Fruit fly (Drosophila melanogaster) whole organism, embryonic: ENCODE measurements around the gene CG13373.

Source experiments
- CG10274 ChIP-seq: fragments of 200-800 bp; sonication (Bioruptor generic); optimal IDR thresholded peaks from 3 replicates; lab custom pipeline; 2017; ENCODE audit warnings: missing biosample characterization, mild to moderate bottlenecking, missing genetic modification characterization
- CG10543 ChIP-seq: fragments of 200-800 bp; sonication (Bioruptor generic); optimal IDR thresholded peaks from 3 replicates; lab custom pipeline; 2017; ENCODE audit warnings: missing biosample characterization, mild to moderate bottlenecking, missing genetic modification characterization, moderate library complexity
- CG11696 ChIP-seq: fragments of 200-800 bp; sonication (Bioruptor generic); IDR thresholded peaks from 2 replicates; pipeline ENCODE4 v1.3.6; 2022; ENCODE audit warnings: missing biosample characterization, missing genetic modification characterization
- CG12769 ChIP-seq: fragments of 200-800 bp; sonication (Bioruptor generic); optimal IDR thresholded peaks from 2 replicates; lab custom pipeline; 2019; ENCODE audit warnings: missing biosample characterization, mild to moderate bottlenecking, missing genetic modification characterization, moderate library complexity
- CG13775 ChIP-seq: fragments of 200-800 bp; sonication (Bioruptor generic); optimal IDR thresholded peaks from 3 replicates; lab custom pipeline; 2017; ENCODE audit warnings: missing biosample characterization, mild to moderate bottlenecking, missing genetic modification characterization
- CG15514 ChIP-seq: fragments of 200-800 bp; sonication (Bioruptor generic); optimal IDR thresholded peaks from 3 replicates; lab custom pipeline; 2017; ENCODE audit warnings: missing biosample characterization, missing genetic modification characterization, mild to moderate bottlenecking, moderate library complexity, missing genetic modification reagents
- CG16813 ChIP-seq: fragments of 200-800 bp; sonication (Bioruptor generic); IDR thresholded peaks from 3 replicates; pipeline ENCODE4 v1.3.6; 2022; ENCODE audit warnings: missing biosample characterization, missing genetic modification characterization; ENCODE audit not compliant: partially characterized antibody
- CG17802 ChIP-seq: fragments of 200-800 bp; sonication (Bioruptor generic); optimal IDR thresholded peaks from 2 replicates; lab custom pipeline; 2018; ENCODE audit warnings: missing biosample characterization, mild to moderate bottlenecking, missing genetic modification characterization, moderate library complexity
- CG2202 ChIP-seq: fragments of 200-800 bp; sonication (Bioruptor generic); optimal IDR thresholded peaks from 2 replicates; lab custom pipeline; 2018; ENCODE audit warnings: missing biosample characterization, mild to moderate bottlenecking, missing genetic modification characterization
- CG6683 ChIP-seq: fragments of 200-800 bp; sonication (Bioruptor generic); optimal IDR thresholded peaks from 2 replicates; lab custom pipeline; 2017; ENCODE audit warnings: missing biosample characterization, mild to moderate bottlenecking, missing genetic modification characterization, missing genetic modification reagents
- CG7271 ChIP-seq: fragments of 200-800 bp; sonication (Bioruptor generic); optimal IDR thresholded peaks from 2 replicates; lab custom pipeline; 2018; ENCODE audit warnings: missing biosample characterization, mild to moderate bottlenecking, missing genetic modification characterization, moderate library complexity
- CG8290 ChIP-seq, 3 experiments: fragments of 200-800 bp; sonication (Bioruptor generic); optimal IDR thresholded peaks; 2 replicates each; lab custom pipeline; 2016 to 2019; ENCODE audit warnings: missing biosample characterization in 3 of 3, missing genetic modification characterization in 3 of 3, mild to moderate bottlenecking in 2 of 3, moderate library complexity in 1 of 3
- CG8924 ChIP-seq: fragments of 200-800 bp; optimal IDR thresholded peaks from 3 replicates; lab custom pipeline; 2019; ENCODE audit warnings: missing biosample characterization, mild to moderate bottlenecking, missing genetic modification characterization, moderate library complexity
- CG9437 ChIP-seq: fragments of 200-800 bp; sonication (Bioruptor generic); optimal IDR thresholded peaks from 2 replicates; lab custom pipeline; 2018; ENCODE audit warnings: missing biosample characterization, mild to moderate bottlenecking, missing genetic modification characterization
- CG9609 ChIP-seq: fragments of 200-800 bp; sonication (Bioruptor generic); optimal IDR thresholded peaks from 3 replicates; lab custom pipeline; 2016; ENCODE audit warnings: missing biosample characterization, missing genetic modification characterization
- Dref ChIP-seq: fragments of 200-800 bp; sonication (Bioruptor generic); IDR thresholded peaks from 2 replicates; pipeline ENCODE4 v1.3.6; 2022; ENCODE audit warnings: missing biosample characterization, missing genetic modification characterization
- Eip74EF ChIP-seq, 2 experiments: fragments of 200-800 bp in 1 of 2; fragments of >200 bp in 1 of 2; sonication (Bioruptor generic) in 1 of 2; optimal IDR thresholded peaks; 2 replicates each; lab custom pipeline; 2017 to 2019; ENCODE audit warnings: missing biosample characterization in 2 of 2, missing genetic modification characterization in 2 of 2, mild to moderate bottlenecking in 1 of 2, moderate library complexity in 1 of 2
- Fer1 ChIP-seq: fragments of 200-800 bp; sonication (Bioruptor generic); optimal IDR thresholded peaks from 2 replicates; lab custom pipeline; 2017; ENCODE audit warnings: missing biosample characterization, mild to moderate bottlenecking, missing genetic modification characterization
- HLH54F ChIP-seq: fragments of 200-800 bp; sonication (Bioruptor generic); optimal IDR thresholded peaks from 3 replicates; lab custom pipeline; 2016; ENCODE audit warnings: missing biosample characterization, missing genetic modification characterization
- Hand ChIP-seq: fragments of 200-800 bp; sonication (Bioruptor generic); optimal IDR thresholded peaks from 2 replicates; lab custom pipeline; 2017; ENCODE audit warnings: mild to moderate bottlenecking, missing biosample characterization, missing genetic modification reagents, missing genetic modification characterization
- HmgD ChIP-seq: fragments of 200-800 bp; sonication (Bioruptor generic); optimal IDR thresholded peaks from 3 replicates; lab custom pipeline; 2016; ENCODE audit warnings: missing biosample characterization, missing genetic modification characterization
- Lhr ChIP-seq: fragments of 200-800 bp; sonication (Bioruptor generic); optimal IDR thresholded peaks from 3 replicates; lab custom pipeline; 2017; ENCODE audit warnings: mild to moderate bottlenecking, missing biosample characterization, missing genetic modification reagents, missing genetic modification characterization
- Lpt ChIP-seq: fragments of >200 bp; optimal IDR thresholded peaks from 2 replicates; lab custom pipeline; 2018; ENCODE audit warnings: missing biosample characterization, missing genetic modification characterization
- Med ChIP-seq: fragments of 200-800 bp; sonication (Bioruptor generic); peaks from one replicate; lab custom pipeline; 2016; ENCODE audit warnings: missing biosample characterization, missing genetic modification characterization, mild to moderate bottlenecking, inconsistent platforms, moderate library complexity
- Meics ChIP-seq: fragments of 200-800 bp; sonication (Bioruptor generic); optimal IDR thresholded peaks from 2 replicates; lab custom pipeline; 2017; ENCODE audit warnings: missing biosample characterization, mild to moderate bottlenecking, missing genetic modification characterization
- Mrtf ChIP-seq: fragments of 200-800 bp; sonication (Bioruptor generic); IDR thresholded peaks from 3 replicates; pipeline ENCODE4 v1.3.6; 2022; ENCODE audit warnings: missing biosample characterization, missing genetic modification characterization
- Nf-YB ChIP-seq: fragments of 200-800 bp; sonication (Bioruptor generic); optimal IDR thresholded peaks from 3 replicates; lab custom pipeline; 2019; ENCODE audit warnings: missing biosample characterization, mild to moderate bottlenecking, missing genetic modification characterization, moderate library complexity
- PHDP ChIP-seq: fragments of 200-800 bp; sonication (Bioruptor generic); optimal IDR thresholded peaks from 3 replicates; lab custom pipeline; 2018; ENCODE audit warnings: missing biosample characterization, mild to moderate bottlenecking, missing genetic modification characterization, moderate library complexity
- Six4 ChIP-seq: fragments of 200-800 bp; sonication (Bioruptor generic); optimal IDR thresholded peaks from 2 replicates; lab custom pipeline; 2016; ENCODE audit warnings: missing biosample characterization, missing genetic modification characterization
- Taf1 ChIP-seq: fragments of 200-800 bp; sonication (Bioruptor generic); IDR thresholded peaks from 2 replicates; pipeline ENCODE4 v1.3.6; 2022; ENCODE audit warnings: missing biosample characterization, missing genetic modification characterization
- Vsx1 ChIP-seq: fragments of 200-800 bp; sonication (Bioruptor generic); optimal IDR thresholded peaks from 2 replicates; lab custom pipeline; 2017; ENCODE audit warnings: missing biosample characterization, mild to moderate bottlenecking, missing genetic modification characterization, missing genetic modification reagents
- chn ChIP-seq: fragments of 200-800 bp; sonication (Bioruptor generic); optimal IDR thresholded peaks from 2 replicates; lab custom pipeline; 2016; ENCODE audit warnings: missing biosample characterization, missing genetic modification characterization
- dysf ChIP-seq: fragments of 200-800 bp; sonication (Bioruptor generic); IDR thresholded peaks from 3 replicates; pipeline ENCODE4 v1.3.6; 2022; ENCODE audit warnings: missing biosample characterization, missing genetic modification characterization
- en ChIP-seq: fragments of 200-800 bp; sonication (Bioruptor generic); optimal IDR thresholded peaks from 2 replicates; lab custom pipeline; 2016; ENCODE audit warnings: missing biosample characterization, missing genetic modification characterization
- exex ChIP-seq: fragments of 200-800 bp; sonication (Bioruptor generic); optimal IDR thresholded peaks from 4 replicates; lab custom pipeline; 2018; ENCODE audit warnings: missing biosample characterization, mild to moderate bottlenecking, missing genetic modification characterization, moderate library complexity
- eyg ChIP-seq: fragments of 200-800 bp; sonication (Bioruptor generic); optimal IDR thresholded peaks from 3 replicates; lab custom pipeline; 2016; ENCODE audit warnings: missing biosample characterization, missing genetic modification characterization
- gce ChIP-seq: fragments of 200-800 bp; sonication (Bioruptor generic); IDR thresholded peaks from 3 replicates; pipeline ENCODE4 v1.3.6; 2022; ENCODE audit warnings: missing biosample characterization, missing genetic modification characterization
- gem ChIP-seq: fragments of 200-800 bp; sonication (Bioruptor generic); optimal IDR thresholded peaks from 2 replicates; lab custom pipeline; 2019; ENCODE audit warnings: missing biosample characterization, mild to moderate bottlenecking, missing genetic modification characterization, moderate library complexity
- her ChIP-seq: fragments of 200-800 bp; sonication (Bioruptor generic); optimal IDR thresholded peaks from 2 replicates; lab custom pipeline; 2016; ENCODE audit warnings: missing biosample characterization, missing genetic modification characterization
- hth ChIP-seq: fragments of >200 bp; optimal IDR thresholded peaks from 2 replicates; lab custom pipeline; 2017; ENCODE audit warnings: inconsistent platforms
- mam ChIP-seq: fragments of 200-800 bp; sonication (Bioruptor generic); optimal IDR thresholded peaks from 3 replicates; lab custom pipeline; 2016; ENCODE audit warnings: missing biosample characterization, missing genetic modification characterization
- odd ChIP-seq: fragments of 200-800 bp; sonication (Bioruptor generic); optimal IDR thresholded peaks from 2 replicates; lab custom pipeline; 2017; ENCODE audit warnings: missing biosample characterization, mild to moderate bottlenecking, missing genetic modification characterization
- otp ChIP-seq: fragments of 200-800 bp; sonication (Bioruptor generic); IDR thresholded peaks from 3 replicates; pipeline ENCODE4, ENCODE4 v1.3.6; 2022; ENCODE audit warnings: missing biosample characterization, missing genetic modification characterization
- pfk ChIP-seq: fragments of 200-800 bp; sonication (Bioruptor generic); optimal IDR thresholded peaks from 2 replicates; lab custom pipeline; 2018; ENCODE audit warnings: missing biosample characterization, mild to moderate bottlenecking, missing genetic modification characterization, moderate library complexity
- pita ChIP-seq: fragments of 200-800 bp; sonication (Bioruptor generic); optimal IDR thresholded peaks from 2 replicates; lab custom pipeline; 2017; ENCODE audit warnings: missing biosample characterization, mild to moderate bottlenecking, missing genetic modification characterization
- slp2 ChIP-seq: fragments of 200-800 bp; sonication (Bioruptor generic); optimal IDR thresholded peaks from 2 replicates; lab custom pipeline; 2016; ENCODE audit warnings: missing biosample characterization, missing genetic modification characterization
- tio ChIP-seq: fragments of 200-800 bp; sonication (Bioruptor generic); optimal IDR thresholded peaks from 2 replicates; lab custom pipeline; 2017; ENCODE audit warnings: missing biosample characterization, missing genetic modification characterization, inconsistent platforms
- zfh1 ChIP-seq: fragments of 200-800 bp; sonication (Bioruptor generic); IDR thresholded peaks from 3 replicates; pipeline ENCODE4 v1.3.6; 2022; ENCODE audit warnings: missing biosample characterization, missing genetic modification characterization
- zfh2 ChIP-seq: fragments of 200-800 bp; sonication (Bioruptor generic); optimal IDR thresholded peaks from 2 replicates; lab custom pipeline; 2016; ENCODE audit warnings: missing biosample characterization, missing genetic modification characterization

CG13373 gene

DNA sequence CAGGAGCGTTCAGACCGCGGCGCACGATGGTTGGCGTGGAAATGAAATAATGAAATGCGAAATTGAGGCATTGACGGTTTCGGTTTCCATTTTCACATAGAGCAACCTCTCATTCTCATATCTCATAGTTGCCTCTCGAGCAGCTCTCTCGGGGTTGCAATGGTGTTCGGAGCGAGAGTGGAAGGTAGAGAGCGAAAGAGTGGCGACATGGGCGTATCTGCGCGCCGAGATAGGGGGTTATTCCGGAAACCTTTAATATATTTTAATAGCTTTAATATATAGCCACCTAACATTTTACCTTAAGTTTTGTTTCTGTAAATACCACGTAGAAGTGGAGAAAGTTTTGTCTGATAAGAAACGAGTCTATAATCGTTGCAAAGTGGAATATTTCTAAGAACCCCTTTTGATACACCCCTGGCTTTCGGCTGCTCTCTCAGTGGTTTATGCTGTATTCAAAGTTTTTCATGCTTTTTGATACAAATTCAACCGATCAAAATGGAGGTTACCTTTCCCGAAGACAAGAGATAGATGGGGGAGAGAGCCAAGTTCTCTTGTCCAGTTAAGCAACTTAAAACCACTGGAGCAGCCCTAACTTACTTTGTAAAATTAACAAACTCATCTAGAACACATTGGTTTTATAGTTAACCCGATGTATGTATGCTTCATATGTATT is 46.5 kb downstream of the CG13373 start, which contains the start of gene elav (continued):
- peak; percentile 98 for TF ChIP-seq CG12769 (tag; lab: Kevin White, UChicago)
- peak; percentile 98 for TF ChIP-seq CG8290 (GFP tag; optimal IDR thresholded peaks at IDR 0.05; lab: Kevin White, UChicago)
- TF ChIP-seq CG8290 (tag; optimal IDR thresholded peaks at IDR 0.05; lab: Kevin White, UChicago) = peak; percentile 88 to 95
- peak; percentile 97 for TF ChIP-seq HLH54F (GFP tag; lab: Kevin White, UChicago)
- peak; percentile 96 for TF ChIP-seq tio
- peak; percentile 99 for TF ChIP-seq CG13775 (GFP tag; lab: Kevin White, UChicago)
- no peak for TF ChIP-seq hth
- TF ChIP-seq Nf-YB = peak; percentile 91
- no peak for TF ChIP-seq CG16813
- peak; percentile 94 for TF ChIP-seq Lhr (GFP tag; lab: Kevin White, UChicago)
- TF ChIP-seq dysf (GFP tag; lab: Robert Waterston, UW) = peak; percentile 99
- TF ChIP-seq en (GFP tag; lab: Kevin White, UChicago) = peak; percentile 88
- peak; percentile 97 for TF ChIP-seq zfh2
- peak; percentile 92 for TF ChIP-seq CG11696 (GFP tag; lab: Robert Waterston, UW)
- peak; percentile 78 for TF ChIP-seq pfk
- TF ChIP-seq odd (GFP tag; lab: Kevin White, UChicago) = peak; percentile 99
- peak; percentile 100 for TF ChIP-seq Fer1 (GFP tag; lab: Kevin White, UChicago)
- peak; percentile 94 for TF ChIP-seq CG9609 (GFP tag; lab: Kevin White, UChicago)
- TF ChIP-seq Vsx1 (GFP tag; lab: Kevin White, UChicago) = peak; percentile 97
- TF ChIP-seq Meics (GFP tag; lab: Kevin White, UChicago) = peak; percentile 99
- peak; percentile 99 for TF ChIP-seq CG8924 (tag; lab: Kevin White, UChicago)
- TF ChIP-seq Dref (GFP tag; lab: Robert Waterston, UW) = peak; percentile 44
- peak; percentile 98 for TF ChIP-seq mam (GFP tag; lab: Kevin White, UChicago)
- peak; percentile 99 for TF ChIP-seq PHDP (tag; lab: Kevin White, UChicago)
- TF ChIP-seq CG17802 = peak; percentile 86
- TF ChIP-seq CG7271 = peak; percentile 90
- peak; percentile 91 for TF ChIP-seq eyg (GFP tag; lab: Kevin White, UChicago)
- peak; percentile 99 for TF ChIP-seq gem (tag; lab: Kevin White, UChicago)
- peak; percentile 91 for TF ChIP-seq her
- TF ChIP-seq Eip74EF (GFP tag; optimal IDR thresholded peaks at IDR 0.05; lab: Kevin White, UChicago) = peak in 1 of 2 experiments; percentile 98
- peak; percentile 92 for TF ChIP-seq gce (GFP tag; lab: Robert Waterston, UW)
- no peak for TF ChIP-seq Lpt (GFP tag; lab: Kevin White, UChicago)
- TF ChIP-seq slp2 = peak; percentile 95
- peak; percentile 100 for TF ChIP-seq CG10543 (GFP tag; lab: Kevin White, UChicago)
- peak; percentile 92 for TF ChIP-seq CG10274 (GFP tag; lab: Kevin White, UChicago)
- TF ChIP-seq CG15514 = peak; percentile 94
- TF ChIP-seq Hand (GFP tag; lab: Kevin White, UChicago) = peak; percentile 99
- peak; percentile 98 for TF ChIP-seq zfh1 (GFP tag; lab: Robert Waterston, UW)
- peak; percentile 98 for TF ChIP-seq otp (GFP tag; lab: Robert Waterston, UW)
- peak; percentile 98 for TF ChIP-seq Mrtf (GFP tag; lab: Robert Waterston, UW)
- TF ChIP-seq CG9437 = peak; percentile 94
- TF ChIP-seq pita (GFP tag; lab: Kevin White, UChicago) = no peak
- TF ChIP-seq CG2202 (tag; lab: Kevin White, UChicago) = peak; percentile 99
- TF ChIP-seq chn = peak; percentile 98
- TF ChIP-seq Med (GFP tag; lab: Kevin White, UChicago) = peak; percentile 99
- peak; percentile 85 for TF ChIP-seq HmgD (GFP tag; lab: Kevin White, UChicago)
- TF ChIP-seq exex (tag; lab: Kevin White, UChicago) = peak; percentile 95
- peak; percentile 98 for TF ChIP-seq CG6683
- TF ChIP-seq Six4 (GFP tag; lab: Kevin White, UChicago) = peak; percentile 98
- peak; percentile 96 for TF ChIP-seq Taf1
